Worm (Caenorhabditis elegans) whole organism, L3 larva: Measurements from ENCODE around the gene hmt-1.

Experiments used
- ZK546.5 ChIP-seq: sonication (generic microtip); optimal IDR thresholded peaks from 2 replicates; lab custom pipeline; 2017; ENCODE audit warnings: missing biosample characterization, missing genetic modification characterization
- ceh-9 ChIP-seq: sonication (generic microtip); optimal IDR thresholded peaks from 2 replicates; lab custom pipeline; 2018; ENCODE audit warnings: missing biosample characterization, missing genetic modification characterization
- elt-2 ChIP-seq: sonication (generic microtip); optimal IDR thresholded peaks from 2 replicates; lab custom pipeline; 2016; ENCODE audit warnings: missing genetic modification reagents, mild to moderate bottlenecking, missing genetic modification characterization, missing compliant biosample characterization
- elt-3 ChIP-seq, 3 experiments: fragments of 150-350 bp in 1 of 3; sonication (generic microtip) in 2 of 3; optimal IDR thresholded peaks; 2 replicates in 2 of 3; 4 replicates in 1 of 3; lab custom pipeline; 2014 to 2017; ENCODE audit warnings: missing biosample characterization in 3 of 3, missing genetic modification characterization in 3 of 3
- jun-1 ChIP-seq: fragments of 150-350 bp; optimal IDR thresholded peaks from 2 replicates; lab custom pipeline; 2014; ENCODE audit warnings: missing biosample characterization, missing genetic modification reagents, missing genetic modification characterization
- lin-39 ChIP-seq: fragments of 150-350 bp; optimal IDR thresholded peaks from 2 replicates; lab custom pipeline; 2018; ENCODE audit warnings: missing biosample characterization, missing genetic modification reagents, missing genetic modification characterization
- mdl-1 ChIP-seq: fragments of 150-350 bp; optimal IDR thresholded peaks from 2 replicates; lab custom pipeline; 2014; ENCODE audit warnings: missing biosample characterization, missing genetic modification characterization
- nhr-11 ChIP-seq: fragments of 150-350 bp; optimal IDR thresholded peaks from 2 replicates; lab custom pipeline; 2014; ENCODE audit warnings: missing biosample characterization, missing genetic modification characterization
- nhr-12 ChIP-seq: fragments of 150-350 bp; optimal IDR thresholded peaks from 2 replicates; lab custom pipeline; 2014; ENCODE audit warnings: missing biosample characterization, missing genetic modification characterization
- pha-4 ChIP-seq: fragments of 150-350 bp; optimal IDR thresholded peaks from 2 replicates; lab custom pipeline; 2014; ENCODE audit warnings: missing biosample characterization, missing genetic modification reagents, missing genetic modification characterization
- skn-1 ChIP-seq: fragments of 150-350 bp; optimal IDR thresholded peaks from 2 replicates; lab custom pipeline; 2014; ENCODE audit warnings: missing biosample characterization, missing genetic modification characterization

- TF ChIP-seq elt-2 (tag; lab: Kevin White, UChicago) (peak; percentile 21), mdl-1 (tag; lab: Kevin White, UChicago) (no peak), nhr-12 (no peak), jun-1 (tag; lab: Kevin White, UChicago) (no peak), ceh-9 (no peak), nhr-11 (no peak), lin-39 (tag; lab: Kevin White, UChicago) (peak; percentile 18), skn-1 (tag; lab: Kevin White, UChicago) (no peak), elt-3 (tag; optimal IDR thresholded peaks at IDR 0.05; lab: Kevin White, UChicago) (no peak), pha-4 (tag; lab: Kevin White, UChicago) (peak; percentile 51), ZK546.5 (tag; lab: Kevin White, UChicago) (no peak)
Observed at ce11 chrIII:11063259-11063658, 36.5 kb downstream of the hmt-1 start, which contains the start of gene rsa-2.
